Fruit fly (Drosophila melanogaster) S2 (cell line): ENCODE data around the gene CG12729.

Experiments used
- CG8478 ChIP-seq: fragments of >200 bp; optimal IDR thresholded peaks from 2 replicates; lab custom pipeline; 2018
- CTCF ChIP-seq, 2 experiments: fragments of >200 bp; optimal IDR thresholded peaks; 2 replicates each; lab custom pipeline; 2018

The CG12729 gene

DNA sequence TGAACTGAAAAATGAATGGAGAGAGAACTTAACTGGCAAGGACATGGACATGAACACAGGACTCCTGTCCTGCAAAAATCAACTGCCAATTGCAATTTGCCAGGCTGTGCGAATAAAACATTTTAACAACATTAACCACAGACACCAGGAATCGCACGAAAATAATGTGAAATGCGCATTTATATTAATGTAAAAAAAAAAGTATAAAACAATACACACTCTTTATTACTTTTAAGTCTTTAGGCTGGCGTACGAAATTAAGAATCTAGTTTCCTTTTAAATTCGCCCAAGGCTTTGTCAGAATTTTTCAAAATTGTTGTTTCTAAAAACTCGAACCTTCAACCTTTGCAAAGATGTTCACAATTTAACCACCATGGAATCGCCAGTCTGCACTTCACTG is at the start of gene CG12729:
Gene CG12729 (plus strand): TSS at position 301 of the 400 bp plus-strand sequence.
- TF ChIP-seq CG8478 (lab: Kevin White, UChicago): no peak
- TF ChIP-seq CTCF (optimal IDR thresholded peaks at IDR 0.05; lab: Kevin White, UChicago): no peak

- TF ChIP-seq CG8478 (lab: Kevin White, UChicago) (no peak), CTCF (optimal IDR thresholded peaks at IDR 0.05; lab: Kevin White, UChicago) (no peak)
Observed at dm6 chrX:5800634-5801033, 44.4 kb upstream of the CG12729 start.

dm6 chrX:5804377-5804776 is 40.7 kb upstream of the CG12729 start, which contains the start of gene Cpr5C:
TSS of gene Cpr5C (plus strand) at chrX:5804677.
- TF ChIP-seq CG8478 (lab: Kevin White, UChicago) (no peak), CTCF (optimal IDR thresholded peaks at IDR 0.05; lab: Kevin White, UChicago) (no peak)

DNA sequence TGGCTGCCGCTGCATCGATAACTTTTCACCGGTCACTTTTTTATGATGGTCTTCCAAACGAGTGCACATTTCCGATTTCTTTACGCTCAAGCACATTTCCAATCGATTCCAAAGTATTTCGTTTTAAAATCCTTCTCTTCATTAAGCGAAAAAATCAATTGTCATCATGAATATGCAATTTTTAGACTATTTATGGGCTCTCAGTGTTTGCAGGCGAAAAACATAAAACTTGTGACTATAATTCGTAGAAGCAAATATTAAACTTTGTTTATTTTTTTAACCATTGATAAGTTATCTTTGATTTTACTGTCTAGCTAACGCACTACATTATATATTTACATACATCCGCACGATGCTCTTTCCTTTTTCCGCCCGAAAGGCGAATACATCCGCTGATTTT is 36.4 kb upstream of the CG12729 start, which contains the start of gene Prosbeta2R1:
Gene Prosbeta2R1 (plus strand): TSS at position 301 of the 400 bp plus-strand sequence.
- TF ChIP-seq CTCF (optimal IDR thresholded peaks at IDR 0.05; lab: Kevin White, UChicago) (no peak), CG8478 (lab: Kevin White, UChicago) (no peak)

DNA sequence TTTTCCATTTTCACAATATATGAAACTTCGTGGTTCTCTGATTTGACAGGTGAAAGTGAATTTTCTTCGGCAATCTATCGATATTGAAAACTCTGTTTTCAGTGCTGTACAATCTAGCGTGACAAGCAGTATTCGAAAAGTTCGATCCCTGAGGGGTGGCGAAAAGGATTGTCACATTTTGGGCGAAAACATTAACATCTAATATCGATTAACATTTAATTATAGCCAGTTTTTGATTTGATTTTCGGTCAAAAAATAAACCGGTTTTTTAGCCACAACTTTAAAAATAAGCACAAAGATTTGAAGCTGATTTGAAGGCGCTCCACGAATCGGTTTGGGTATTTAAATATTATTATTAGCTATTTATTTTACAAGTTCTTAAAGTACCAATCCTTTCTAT is 32.2 kb upstream of the CG12729 start, which contains the start of gene CG44329:
Gene CG44329 (minus strand): TSS at position 101 of the 400 bp plus-strand sequence.
- TF ChIP-seq CTCF (optimal IDR thresholded peaks at IDR 0.05; lab: Kevin White, UChicago): no peak
- TF ChIP-seq CG8478 (lab: Kevin White, UChicago): no peak

dm6 chrX:5815720-5816119 is 29.4 kb upstream of the CG12729 start, which contains the start of gene AgmNAT:
TSS of gene AgmNAT (minus strand) at chrX:5815820.
- TF ChIP-seq CTCF (optimal IDR thresholded peaks at IDR 0.05; lab: Kevin White, UChicago): no peak
- no peak for TF ChIP-seq CG8478 (lab: Kevin White, UChicago)

DNA sequence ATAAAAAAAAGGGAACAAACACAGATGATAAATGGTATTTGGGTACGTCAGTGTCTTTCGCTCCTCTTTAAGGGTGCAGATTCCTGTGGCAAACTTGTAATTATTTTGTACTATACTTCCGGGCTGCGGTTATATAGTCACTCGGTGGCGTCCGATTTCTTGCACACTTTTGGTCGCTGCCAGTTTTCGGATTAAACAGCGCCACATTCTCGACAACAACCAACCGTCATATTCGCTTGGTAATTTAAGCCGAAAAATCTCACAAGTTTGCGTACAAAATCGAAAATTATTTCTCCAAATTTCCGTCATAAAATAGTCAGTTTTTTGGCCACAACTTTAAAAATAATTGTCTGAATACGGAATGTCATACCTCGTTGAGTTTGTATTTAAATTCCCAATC is 27.9 kb upstream of the CG12729 start:
- peak; percentile 65 to 72 for TF ChIP-seq CTCF (optimal IDR thresholded peaks at IDR 0.05; lab: Kevin White, UChicago)
- no peak for TF ChIP-seq CG8478 (lab: Kevin White, UChicago)

- TF ChIP-seq CG8478 (lab: Kevin White, UChicago) (no peak), CTCF (optimal IDR thresholded peaks at IDR 0.05; lab: Kevin White, UChicago) (no peak)
Observed at dm6 chrX:5818428-5818827, 26.7 kb upstream of the CG12729 start, which contains the start of gene CG15765. TSS of gene CG15765 (plus strand) at chrX:5818559.

- no peak for TF ChIP-seq CTCF (optimal IDR thresholded peaks at IDR 0.05; lab: Kevin White, UChicago)
- TF ChIP-seq CG8478 (lab: Kevin White, UChicago): no peak
Observed at dm6 chrX:5819972-5820371, 25.1 kb upstream of the CG12729 start.

DNA sequence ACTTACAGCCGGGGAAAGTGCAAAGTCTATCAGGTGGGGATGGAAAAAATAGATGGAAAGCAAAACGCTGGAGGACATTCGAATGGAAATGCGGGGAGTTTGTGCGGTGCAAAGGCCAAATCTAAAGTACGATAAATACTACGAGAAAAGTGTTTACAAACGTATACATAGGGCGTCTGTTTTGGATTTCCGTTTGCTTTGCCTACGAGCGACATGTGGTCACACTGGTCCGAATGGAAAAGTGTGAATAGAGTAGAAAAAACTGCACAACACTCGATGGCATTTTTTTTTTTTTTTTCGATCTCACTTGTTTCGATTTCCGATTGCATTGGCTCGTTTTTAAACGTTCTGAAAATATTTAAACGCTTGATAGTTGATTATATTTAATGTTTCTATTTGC is 5.3 kb upstream of the CG12729 start:
- no peak for TF ChIP-seq CTCF (optimal IDR thresholded peaks at IDR 0.05; lab: Kevin White, UChicago)
- TF ChIP-seq CG8478 (lab: Kevin White, UChicago): no peak

dm6 chrX:5847544-5847943 is 2.5 kb downstream of the CG12729 start:
- TF ChIP-seq CTCF (optimal IDR thresholded peaks at IDR 0.05; lab: Kevin White, UChicago): no peak
- no peak for TF ChIP-seq CG8478 (lab: Kevin White, UChicago)

DNA sequence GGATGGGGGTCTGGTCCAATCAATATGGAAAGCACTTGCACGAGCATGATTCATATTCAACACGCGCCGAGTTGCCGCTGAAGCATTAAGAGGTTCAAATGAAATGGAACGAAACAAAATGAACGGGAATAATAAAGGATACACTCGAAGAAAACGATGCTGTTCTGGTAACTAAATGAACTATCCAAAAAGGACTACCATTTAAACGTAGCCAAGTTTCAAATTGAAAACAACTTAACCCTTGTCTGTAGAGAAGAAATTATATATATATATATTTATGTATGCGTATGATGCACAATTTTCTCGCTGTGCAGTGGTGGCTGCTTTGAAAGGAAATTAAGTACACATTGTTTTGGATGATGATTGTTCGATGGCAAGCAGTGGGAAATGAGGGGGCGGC is 7.6 kb downstream of the CG12729 start:
- TF ChIP-seq CG8478 (lab: Kevin White, UChicago) (no peak), CTCF (optimal IDR thresholded peaks at IDR 0.05; lab: Kevin White, UChicago) (no peak)

dm6 chrX:5853461-5853860 is 8.4 kb downstream of the CG12729 start, which contains the start of gene CG43136:
TSS of gene CG43136 (plus strand) at chrX:5853761.
- TF ChIP-seq CG8478 (lab: Kevin White, UChicago): no peak

DNA sequence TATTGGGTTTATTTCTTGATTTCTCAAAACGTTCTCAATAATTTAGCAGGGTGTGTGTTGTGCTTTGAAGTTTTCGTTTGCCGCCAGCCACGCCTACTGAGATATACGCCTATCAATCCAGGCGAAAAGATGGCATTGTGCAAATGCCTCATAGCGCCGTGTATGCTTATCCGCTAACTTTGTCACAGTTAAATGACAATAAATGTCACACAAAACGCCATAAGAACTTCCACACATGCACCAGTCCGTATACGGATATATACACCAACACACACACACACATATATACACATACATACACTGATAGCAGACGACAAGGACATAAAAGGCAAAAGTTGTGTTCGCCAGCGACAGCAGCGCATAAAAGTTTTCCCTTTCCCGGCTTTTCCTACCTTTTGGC is 20.0 kb downstream of the CG12729 start, which contains the start of gene CG43137:
Gene CG43137 (minus strand): TSS at position 101 of the 400 bp plus-strand sequence.
- TF ChIP-seq CTCF (optimal IDR thresholded peaks at IDR 0.05; lab: Kevin White, UChicago) (no peak), CG8478 (lab: Kevin White, UChicago) (no peak)

DNA sequence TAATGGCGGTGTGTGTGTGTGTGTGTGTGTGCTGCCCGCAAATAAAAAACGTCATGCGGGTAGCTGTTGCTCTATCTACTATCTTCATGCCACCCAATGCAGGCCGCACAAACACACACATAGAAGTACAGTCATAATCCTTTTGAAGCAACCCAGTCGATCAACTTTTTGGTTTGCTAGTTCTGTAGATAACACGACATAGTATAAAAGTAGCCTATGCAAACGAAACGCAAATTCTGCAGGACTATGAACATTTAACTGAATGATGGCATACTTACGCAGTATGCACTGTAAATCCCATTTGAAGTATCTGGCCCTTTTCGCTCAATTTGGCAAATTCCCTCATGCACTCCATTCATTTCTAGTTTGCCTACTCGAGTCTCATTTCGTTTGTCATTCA is 21.0 kb downstream of the CG12729 start:
- no peak for TF ChIP-seq CTCF (optimal IDR thresholded peaks at IDR 0.05; lab: Kevin White, UChicago)
- TF ChIP-seq CG8478 (lab: Kevin White, UChicago): no peak

DNA sequence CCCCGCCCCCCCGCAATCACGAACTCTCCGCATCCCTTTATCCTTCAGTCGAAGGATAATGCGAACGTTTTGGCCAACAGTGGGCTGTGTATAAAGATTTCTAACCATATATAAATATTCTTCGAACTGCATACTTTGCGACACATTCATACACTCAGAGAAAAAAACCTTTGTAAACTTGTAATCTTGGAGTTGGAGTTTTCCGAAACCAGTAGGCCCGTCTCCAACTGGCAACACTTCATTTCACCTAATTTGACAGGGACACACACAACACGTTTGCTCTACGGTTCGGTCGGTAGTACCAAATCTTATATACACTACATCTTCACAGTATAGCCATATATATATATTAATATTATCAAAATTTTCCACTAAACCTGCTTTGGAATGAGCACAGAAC is 23.7 kb downstream of the CG12729 start, which contains the start of gene CG15764:
Gene CG15764 (plus strand): TSS at position 301 of the 400 bp plus-strand sequence.
- no peak for TF ChIP-seq CG8478 (lab: Kevin White, UChicago)
- no peak for TF ChIP-seq CTCF (optimal IDR thresholded peaks at IDR 0.05; lab: Kevin White, UChicago)
